Fruit fly (Drosophila melanogaster) whole organism, embryonic: ENCODE data around the gene CG31468.

ENCODE experiments used
- Adf1 ChIP-seq: fragments of 200-800 bp; sonication (Bioruptor generic); IDR thresholded peaks from 2 replicates; pipeline ENCODE4 v1.3.6; 2022; ENCODE audit warnings: missing biosample characterization, missing genetic modification characterization
- Asciz ChIP-seq: fragments of 200-800 bp; sonication (Bioruptor generic); optimal IDR thresholded peaks from 2 replicates; lab custom pipeline; 2017; ENCODE audit warnings: missing biosample characterization, mild to moderate bottlenecking, missing genetic modification characterization, missing genetic modification reagents
- CG1024 ChIP-seq: fragments of 200-800 bp; sonication (Bioruptor generic); IDR thresholded peaks from 2 replicates; pipeline ENCODE4 v1.3.6; 2022; ENCODE audit warnings: missing biosample characterization, missing genetic modification characterization
- CG10565 ChIP-seq: fragments of 200-800 bp; sonication (Bioruptor generic); optimal IDR thresholded peaks from 3 replicates; lab custom pipeline; 2016; ENCODE audit warnings: missing biosample characterization, mild to moderate bottlenecking, missing genetic modification characterization
- CG11247 ChIP-seq: fragments of 200-800 bp; sonication (Bioruptor generic); IDR thresholded peaks from 2 replicates; pipeline ENCODE4 v1.3.6; 2022; ENCODE audit warnings: missing biosample characterization, missing genetic modification characterization
- CG13123 ChIP-seq: fragments of 200-800 bp; sonication (Bioruptor generic); optimal IDR thresholded peaks from 2 replicates; lab custom pipeline; 2016; ENCODE audit warnings: missing biosample characterization, missing genetic modification characterization
- CG13424 ChIP-seq: fragments of 200-800 bp; sonication (Bioruptor generic); optimal IDR thresholded peaks from 2 replicates; lab custom pipeline; 2019; ENCODE audit warnings: missing biosample characterization, mild to moderate bottlenecking, missing genetic modification characterization, moderate library complexity
- CG14710 ChIP-seq: fragments of 200-800 bp; sonication (Bioruptor generic); optimal IDR thresholded peaks from 3 replicates; lab custom pipeline; 2019; ENCODE audit warnings: missing biosample characterization, mild to moderate bottlenecking, missing genetic modification characterization, moderate library complexity
- CG15601 ChIP-seq: fragments of 200-800 bp; sonication (Bioruptor generic); optimal IDR thresholded peaks from 3 replicates; lab custom pipeline; 2019; ENCODE audit warnings: missing biosample characterization, mild to moderate bottlenecking, missing genetic modification characterization, moderate library complexity
- CG1602 ChIP-seq: fragments of 200-800 bp; sonication (Bioruptor generic); optimal IDR thresholded peaks from 3 replicates; lab custom pipeline; 2016; ENCODE audit warnings: missing biosample characterization, missing genetic modification characterization
- CG16779 ChIP-seq: fragments of 200-800 bp; sonication (Bioruptor generic); IDR thresholded peaks from 2 replicates; pipeline ENCODE4 v1.3.6; 2022; ENCODE audit warnings: missing biosample characterization, missing genetic modification characterization
- CG17328 ChIP-seq: fragments of 200-800 bp; sonication (Bioruptor generic); IDR thresholded peaks from 2 replicates; pipeline ENCODE4 v1.3.6; 2022; ENCODE audit warnings: missing biosample characterization, missing genetic modification characterization
- CG18599 ChIP-seq: fragments of 200-800 bp; sonication (Bioruptor generic); optimal IDR thresholded peaks from 3 replicates; lab custom pipeline; 2017; ENCODE audit warnings: missing biosample characterization, missing genetic modification characterization, mild to moderate bottlenecking, moderate library complexity, missing genetic modification reagents
- CG2202 ChIP-seq: fragments of 200-800 bp; sonication (Bioruptor generic); optimal IDR thresholded peaks from 2 replicates; lab custom pipeline; 2018; ENCODE audit warnings: missing biosample characterization, mild to moderate bottlenecking, missing genetic modification characterization
- CG30431 ChIP-seq: fragments of 200-800 bp; sonication (Bioruptor generic); optimal IDR thresholded peaks from 2 replicates; lab custom pipeline; 2017; ENCODE audit warnings: missing biosample characterization, missing genetic modification characterization
- CG4360 ChIP-seq: fragments of 200-800 bp; sonication (Bioruptor generic); IDR thresholded peaks from 2 replicates; pipeline ENCODE4 v1.3.6; 2022; ENCODE audit warnings: missing biosample characterization, missing genetic modification characterization
- CG4404 ChIP-seq: fragments of 200-800 bp; sonication (Bioruptor generic); IDR thresholded peaks from 2 replicates; pipeline ENCODE4 v1.3.6; 2022; ENCODE audit warnings: missing biosample characterization, missing genetic modification characterization
- CG5180 ChIP-seq: fragments of 200-800 bp; sonication (Bioruptor generic); optimal IDR thresholded peaks from 3 replicates; lab custom pipeline; 2017; ENCODE audit warnings: missing biosample characterization, missing genetic modification characterization, mild to moderate bottlenecking, moderate library complexity, missing genetic modification reagents
- CG5953 ChIP-seq: fragments of 200-800 bp; sonication (Bioruptor generic); IDR thresholded peaks from 2 replicates; pipeline ENCODE4 v1.3.6; 2022; ENCODE audit warnings: missing biosample characterization, missing genetic modification characterization
- CG6175 ChIP-seq: fragments of 200-800 bp; sonication (Bioruptor generic); IDR thresholded peaks from 3 replicates; pipeline ENCODE4 v1.3.6; 2022; ENCODE audit warnings: missing biosample characterization, missing genetic modification characterization
- CG6254 ChIP-seq: fragments of 200-800 bp; sonication (Bioruptor generic); optimal IDR thresholded peaks from 3 replicates; lab custom pipeline; 2017; ENCODE audit warnings: mild to moderate bottlenecking, missing biosample characterization, missing genetic modification reagents, missing genetic modification characterization
- CG7271 ChIP-seq: fragments of 200-800 bp; sonication (Bioruptor generic); optimal IDR thresholded peaks from 2 replicates; lab custom pipeline; 2018; ENCODE audit warnings: missing biosample characterization, mild to moderate bottlenecking, missing genetic modification characterization, moderate library complexity
- CG8765 ChIP-seq: fragments of 200-800 bp; sonication (Bioruptor generic); IDR thresholded peaks from 2 replicates; pipeline ENCODE4 v1.3.6; 2022; ENCODE audit warnings: missing biosample characterization, missing genetic modification characterization
- CG9727 ChIP-seq: fragments of 200-800 bp; sonication (Bioruptor generic); optimal IDR thresholded peaks from 3 replicates; lab custom pipeline; 2017; ENCODE audit warnings: missing biosample characterization, mild to moderate bottlenecking, missing genetic modification characterization
- Dek ChIP-seq: fragments of 200-800 bp; sonication (Bioruptor generic); optimal IDR thresholded peaks from 3 replicates; lab custom pipeline; 2019; ENCODE audit warnings: missing biosample characterization, mild to moderate bottlenecking, missing genetic modification characterization, moderate library complexity
- Doc2 ChIP-seq: fragments of 200-800 bp; sonication (Bioruptor generic); IDR thresholded peaks from 2 replicates; pipeline ENCODE4 v1.3.6; 2022; ENCODE audit warnings: missing biosample characterization, missing genetic modification characterization
- E2f1 ChIP-seq: fragments of 200-800 bp; sonication (Bioruptor generic); IDR thresholded peaks from 2 replicates; pipeline ENCODE4 v1.3.6; 2022; ENCODE audit warnings: missing biosample characterization, missing genetic modification characterization
- Eip74EF ChIP-seq, 2 experiments: fragments of 200-800 bp in 1 of 2; fragments of >200 bp in 1 of 2; sonication (Bioruptor generic) in 1 of 2; optimal IDR thresholded peaks; 2 replicates each; lab custom pipeline; 2017 to 2019; ENCODE audit warnings: missing biosample characterization in 2 of 2, missing genetic modification characterization in 2 of 2, mild to moderate bottlenecking in 1 of 2, moderate library complexity in 1 of 2
- Hmr ChIP-seq: fragments of 200-800 bp; sonication (Bioruptor generic); optimal IDR thresholded peaks from 3 replicates; lab custom pipeline; 2017; ENCODE audit warnings: mild to moderate bottlenecking, missing biosample characterization, missing genetic modification reagents, missing genetic modification characterization
- Hr51 ChIP-seq, 2 experiments: fragments of 200-800 bp; sonication (Bioruptor generic); optimal IDR thresholded peaks; 2 replicates in 1 of 2; 3 replicates in 1 of 2; lab custom pipeline; 2016 to 2018; ENCODE audit warnings: missing biosample characterization in 2 of 2, missing genetic modification characterization in 2 of 2, mild to moderate bottlenecking in 1 of 2, moderate library complexity in 1 of 2
- Hr78 ChIP-seq, 2 experiments: fragments of 200-800 bp in 1 of 2; fragments of >200 bp in 1 of 2; sonication (Bioruptor generic) in 1 of 2; optimal IDR thresholded peaks; 2 replicates each; lab custom pipeline; 2017 to 2019; ENCODE audit warnings: missing biosample characterization in 2 of 2, missing genetic modification characterization in 2 of 2, mild to moderate bottlenecking in 1 of 2, moderate library complexity in 1 of 2
- Optix ChIP-seq: fragments of 200-800 bp; sonication (Bioruptor generic); IDR thresholded peaks from 3 replicates; pipeline ENCODE4 v1.3.6; 2022; ENCODE audit warnings: missing biosample characterization, missing genetic modification characterization
- Xrp1 ChIP-seq: fragments of 200-800 bp; sonication (Bioruptor generic); IDR thresholded peaks from 2 replicates; pipeline ENCODE4 v1.3.6; 2022; ENCODE audit warnings: missing biosample characterization, missing genetic modification characterization
- ato ChIP-seq: fragments of 200-800 bp; sonication (Bioruptor generic); IDR thresholded peaks from 2 replicates; pipeline ENCODE4 v1.3.6; 2022; ENCODE audit warnings: missing biosample characterization, missing genetic modification characterization; ENCODE audit not compliant: partially characterized antibody
- bbx ChIP-seq: fragments of 200-800 bp; sonication (Bioruptor generic); IDR thresholded peaks from 2 replicates; pipeline ENCODE4 v1.3.6; 2022; ENCODE audit warnings: missing biosample characterization, missing genetic modification characterization; ENCODE audit not compliant: partially characterized antibody
- chinmo ChIP-seq: fragments of 200-800 bp; sonication (Bioruptor generic); IDR thresholded peaks from 4 replicates; pipeline ENCODE4 v1.3.6; 2022; ENCODE audit warnings: missing biosample characterization, missing genetic modification characterization; ENCODE audit not compliant: partially characterized antibody
- chm ChIP-seq: fragments of 200-800 bp; sonication (Bioruptor generic); IDR thresholded peaks from 2 replicates; pipeline ENCODE4 v1.3.6; 2022; ENCODE audit warnings: missing biosample characterization, missing genetic modification characterization
- corto ChIP-seq: fragments of 200-800 bp; sonication (Bioruptor generic); optimal IDR thresholded peaks from 2 replicates; lab custom pipeline; 2016; ENCODE audit warnings: missing biosample characterization, mild to moderate bottlenecking, missing genetic modification characterization, moderate library complexity
- gsb ChIP-seq: fragments of 200-800 bp; sonication (Bioruptor generic); IDR thresholded peaks from 2 replicates; pipeline ENCODE4 v1.3.6; 2022; ENCODE audit warnings: missing biosample characterization, missing genetic modification characterization
- lilli ChIP-seq: fragments of 200-800 bp; sonication (Bioruptor generic); optimal IDR thresholded peaks from 3 replicates; lab custom pipeline; 2016; ENCODE audit warnings: missing biosample characterization, missing genetic modification characterization
- org-1 ChIP-seq: fragments of 200-800 bp; sonication (Bioruptor generic); optimal IDR thresholded peaks from 2 replicates; lab custom pipeline; 2017; ENCODE audit warnings: missing biosample characterization, missing genetic modification characterization
- pfk ChIP-seq: fragments of 200-800 bp; sonication (Bioruptor generic); optimal IDR thresholded peaks from 2 replicates; lab custom pipeline; 2018; ENCODE audit warnings: missing biosample characterization, mild to moderate bottlenecking, missing genetic modification characterization, moderate library complexity
- pum ChIP-seq: fragments of 200-800 bp; sonication (Bioruptor generic); optimal IDR thresholded peaks from 2 replicates; lab custom pipeline; 2016; ENCODE audit warnings: missing biosample characterization, missing genetic modification characterization
- row ChIP-seq: fragments of 200-800 bp; sonication (Bioruptor generic); IDR thresholded peaks from 3 replicates; pipeline ENCODE4 v1.3.6; 2022; ENCODE audit warnings: missing biosample characterization, missing genetic modification characterization
- stwl ChIP-seq: fragments of 200-800 bp; sonication (Bioruptor generic); optimal IDR thresholded peaks from 3 replicates; lab custom pipeline; 2018; ENCODE audit warnings: missing biosample characterization, mild to moderate bottlenecking, missing genetic modification characterization, moderate library complexity
- tio ChIP-seq: fragments of 200-800 bp; sonication (Bioruptor generic); optimal IDR thresholded peaks from 2 replicates; lab custom pipeline; 2017; ENCODE audit warnings: missing biosample characterization, missing genetic modification characterization, inconsistent platforms
- trem ChIP-seq: fragments of 200-800 bp; optimal IDR thresholded peaks from 3 replicates; lab custom pipeline; 2019; ENCODE audit warnings: missing biosample characterization, mild to moderate bottlenecking, missing genetic modification characterization, moderate library complexity

Gene CG31468

dm6 chr3R:23729632-23730471 is 29.7 kb upstream of the CG31468 start (continued):
- TF ChIP-seq CG1602 (no peak), CG17328 (0 out of 2 replicates have a peak, but pooled peaks have one; percentile 28), bbx (GFP tag; lab: Robert Waterston, UW) (peak; percentile 78), CG18599 (GFP tag; lab: Kevin White, UChicago) (peak; percentile 30), Hr78 (GFP tag; optimal IDR thresholded peaks at IDR 0.05; lab: Kevin White, UChicago) (peak in 1 of 2 experiments; percentile 30), Hr51 (GFP tag; optimal IDR thresholded peaks at IDR 0.05; lab: Kevin White, UChicago) (no peak), CG13424 (tag; lab: Kevin White, UChicago) (peak; percentile 17), CG11247 (GFP tag; lab: Robert Waterston, UW) (no peak), CG16779 (no peak), CG4404 (GFP tag; lab: Robert Waterston, UW) (no peak), pfk (peak; percentile 12), corto (GFP tag; lab: Kevin White, UChicago) (no peak), CG4360 (GFP tag; lab: Robert Waterston, UW) (0 out of 2 replicates have a peak, but pooled peaks have one; percentile 25), ato (GFP tag; lab: Robert Waterston, UW) (peak; percentile 57; the same call in 1 of the 2 replicates), CG5180 (GFP tag; lab: Kevin White, UChicago) (peak; percentile 42), CG6254 (peak; percentile 31), trem (tag; lab: Kevin White, UChicago) (no peak), Optix (no peak), Adf1 (GFP tag; lab: Robert Waterston, UW) (no peak), Dek (peak; percentile 24), stwl (no peak), tio (GFP tag; lab: Kevin White, UChicago) (no peak), Asciz (GFP tag; lab: Kevin White, UChicago) (no peak), gsb (GFP tag; lab: Robert Waterston, UW) (peak; percentile 36; the same call in 1 of the 2 replicates), chinmo (peak; percentile 99), CG13123 (GFP tag; lab: Kevin White, UChicago) (no peak), CG1024 (GFP tag; lab: Robert Waterston, UW) (no peak), chm (GFP tag; lab: Robert Waterston, UW) (peak; percentile 79), CG7271 (tag; lab: Kevin White, UChicago) (no peak), CG6175 (GFP tag; lab: Robert Waterston, UW) (no peak), lilli (GFP tag; lab: Kevin White, UChicago) (peak; percentile 9), CG14710 (tag; lab: Kevin White, UChicago) (peak; percentile 21), CG9727 (GFP tag; lab: Kevin White, UChicago) (no peak), E2f1 (GFP tag; lab: Robert Waterston, UW) (no peak), CG5953 (GFP tag; lab: Robert Waterston, UW) (0 out of 2 replicates have a peak, but pooled peaks have one; percentile 34), row (GFP tag; lab: Robert Waterston, UW) (no peak), Eip74EF (GFP tag; optimal IDR thresholded peaks at IDR 0.05; lab: Kevin White, UChicago) (peak in 1 of 2 experiments; percentile 73), Xrp1 (GFP tag; lab: Robert Waterston, UW) (peak; percentile 16; the same call in 1 of the 2 replicates), CG10565 (GFP tag; lab: Kevin White, UChicago) (no peak), pum (no peak), CG2202 (tag; lab: Kevin White, UChicago) (peak; percentile 21), CG30431 (no peak), Hmr (GFP tag; lab: Kevin White, UChicago) (peak; percentile 32), CG15601 (tag; lab: Kevin White, UChicago) (peak; percentile 36), org-1 (GFP tag; lab: Kevin White, UChicago) (no peak), CG8765 (0 out of 2 replicates have a peak, but pooled peaks have one; percentile 31), Doc2 (GFP tag; lab: Robert Waterston, UW) (no peak)
